Worm (Caenorhabditis elegans) whole organism, young adult: Measurements from ENCODE around the gene C05D12.7.
A peak's percentile ranks its signal among the peaks of the same experiment; 100 is the strongest.

Experiments used
- B0261.1 ChIP-seq: sonication (generic microtip); optimal IDR thresholded peaks from 2 replicates; lab custom pipeline; 2016; ENCODE audit warnings: mild to moderate bottlenecking, missing genetic modification characterization, moderate library complexity, missing compliant biosample characterization
- B0336.3 ChIP-seq: fragments of 200-800 bp; sonication (Bioruptor generic); IDR thresholded peaks from 2 replicates; pipeline ENCODE4 v1.3.6; 2022; ENCODE audit warnings: missing genetic modification characterization, missing compliant biosample characterization
- C06A6.2 ChIP-seq: fragments of 200-800 bp; sonication (Bioruptor generic); conservative IDR thresholded peaks from 2 replicates; pipeline ENCODE4 v1.3.6; 2022; ENCODE audit warnings: missing genetic modification characterization, missing compliant biosample characterization
- F37B4.10 ChIP-seq: fragments of 200-800 bp; sonication (Bioruptor generic); IDR thresholded peaks from 2 replicates; pipeline ENCODE4 v1.3.6; 2022; ENCODE audit warnings: missing genetic modification characterization, missing compliant biosample characterization
- F49E8.2 ChIP-seq: sonication (generic microtip); optimal IDR thresholded peaks from 3 replicates; lab custom pipeline; 2017; ENCODE audit warnings: missing genetic modification characterization, mild to moderate bottlenecking, missing compliant biosample characterization, antibody characterized with exemption, moderate library complexity; ENCODE audit not compliant: insufficient read depth
- F55B11.4 ChIP-seq: sonication (generic microtip); optimal IDR thresholded peaks from 2 replicates; lab custom pipeline; 2016; ENCODE audit warnings: missing compliant biosample characterization, missing genetic modification characterization, borderline replicate concordance; ENCODE audit not compliant: insufficient read depth
- F57A8.1 ChIP-seq: fragments of 200-800 bp; sonication (Bioruptor generic); optimal IDR thresholded peaks from 2 replicates; lab custom pipeline; 2018; ENCODE audit warnings: mild to moderate bottlenecking, missing genetic modification characterization, moderate library complexity, missing compliant biosample characterization
- K12H6.12 ChIP-seq: fragments of 200-800 bp; sonication (Bioruptor generic); optimal IDR thresholded peaks from 2 replicates; lab custom pipeline; 2018; ENCODE audit warnings: mild to moderate bottlenecking, missing genetic modification characterization, missing compliant biosample characterization
- T07F8.4 ChIP-seq: sonication (generic microtip); optimal IDR thresholded peaks from 2 replicates; lab custom pipeline; 2016; ENCODE audit warnings: mild to moderate bottlenecking, missing genetic modification characterization, moderate library complexity, missing compliant biosample characterization
- Y67H2A.10 ChIP-seq: fragments of 200-800 bp; sonication (Bioruptor generic); conservative IDR thresholded peaks from 2 replicates; pipeline ENCODE4 v1.3.6; 2022; ENCODE audit warnings: missing genetic modification reagents, missing genetic modification characterization, missing compliant biosample characterization
- Y95B8A.8 ChIP-seq: fragments of 200-800 bp; sonication (Bioruptor generic); IDR thresholded peaks from 2 replicates; pipeline ENCODE4 v1.3.6; 2022; ENCODE audit warnings: missing genetic modification reagents, missing genetic modification characterization, missing compliant biosample characterization
- akir-1 ChIP-seq: fragments of 200-800 bp; sonication (Bioruptor generic); optimal IDR thresholded peaks from 2 replicates; lab custom pipeline; 2018; ENCODE audit warnings: mild to moderate bottlenecking, missing genetic modification characterization, moderate library complexity, missing compliant biosample characterization
- attf-3 ChIP-seq: fragments of 200-800 bp; sonication (Bioruptor generic); conservative IDR thresholded peaks from 2 replicates; pipeline ENCODE4 v1.3.6; 2022; ENCODE audit warnings: missing genetic modification reagents, missing genetic modification characterization, missing compliant biosample characterization
- attf-6 ChIP-seq: fragments of 200-800 bp; sonication (Bioruptor generic); IDR thresholded peaks from 2 replicates; pipeline ENCODE4 v1.3.6; 2022; ENCODE audit warnings: missing genetic modification reagents, missing genetic modification characterization, missing compliant biosample characterization
- cebp-1 ChIP-seq, 2 experiments: fragments of 200-800 bp in 1 of 2; sonication (Bioruptor generic) in 1 of 2; sonication (generic microtip) in 1 of 2; IDR thresholded peaks in 1 of 2; optimal IDR thresholded peaks in 1 of 2; 2 replicates each; pipeline versions ENCODE4 v1.3.6 to Lab custom; 2017 to 2022; ENCODE audit warnings: missing compliant biosample characterization in 2 of 2, missing genetic modification characterization in 2 of 2, mild to moderate bottlenecking in 1 of 2, missing genetic modification reagents in 1 of 2, moderate library complexity in 1 of 2
- cebp-2 ChIP-seq: fragments of 200-800 bp; sonication (Bioruptor generic); IDR thresholded peaks from 2 replicates; pipeline ENCODE4 v1.3.6; 2022; ENCODE audit warnings: missing genetic modification characterization, missing compliant biosample characterization
- egl-18 ChIP-seq: fragments of 200-800 bp; sonication (Bioruptor generic); IDR thresholded peaks from 2 replicates; pipeline ENCODE4 v1.3.6; 2022; ENCODE audit warnings: missing genetic modification reagents, missing genetic modification characterization, missing compliant biosample characterization
- fkh-3 ChIP-seq: sonication (generic microtip); optimal IDR thresholded peaks from 2 replicates; lab custom pipeline; 2016; ENCODE audit warnings: mild to moderate bottlenecking, missing genetic modification characterization, missing compliant biosample characterization
- hmg-20 ChIP-seq: fragments of 200-800 bp; sonication (Bioruptor generic); IDR thresholded peaks from 2 replicates; pipeline ENCODE4 v1.3.6; 2022; ENCODE audit warnings: missing genetic modification reagents, missing genetic modification characterization, missing compliant biosample characterization
- let-526 ChIP-seq: fragments of 200-800 bp; sonication (Bioruptor generic); IDR thresholded peaks from 2 replicates; pipeline ENCODE4 v1.3.6; 2022; ENCODE audit warnings: missing genetic modification reagents, missing genetic modification characterization, missing compliant biosample characterization
- lin-26 ChIP-seq: fragments of 200-800 bp; sonication (Bioruptor generic); IDR thresholded peaks from 2 replicates; pipeline ENCODE4 v1.3.6; 2022; ENCODE audit warnings: missing genetic modification reagents, missing genetic modification characterization, missing compliant biosample characterization
- lin-40 ChIP-seq: sonication (generic microtip); optimal IDR thresholded peaks from 2 replicates; lab custom pipeline; 2016; ENCODE audit warnings: missing genetic modification characterization, mild to moderate bottlenecking, missing compliant biosample characterization, missing genotype, missing genetic modification reagents
- lsl-1 ChIP-seq: fragments of 200-800 bp; sonication (Bioruptor generic); optimal IDR thresholded peaks from 2 replicates; lab custom pipeline; 2018; ENCODE audit warnings: mild to moderate bottlenecking, missing genetic modification characterization, moderate library complexity, missing compliant biosample characterization
- madf-3 ChIP-seq: fragments of 200-800 bp; sonication (Bioruptor generic); IDR thresholded peaks from 2 replicates; pipeline ENCODE4 v1.3.6; 2022; ENCODE audit warnings: missing genetic modification reagents, missing genetic modification characterization, missing compliant biosample characterization
- mcd-1 ChIP-seq: fragments of 200-800 bp; sonication (Bioruptor generic); IDR thresholded peaks from 2 replicates; pipeline ENCODE4 v1.3.6; 2022; ENCODE audit warnings: missing genetic modification reagents, missing genetic modification characterization, missing compliant biosample characterization
- nfyb-1 ChIP-seq: fragments of 200-800 bp; sonication (Bioruptor generic); IDR thresholded peaks from 2 replicates; pipeline ENCODE4 v1.3.6; 2022; ENCODE audit warnings: missing genetic modification reagents, missing genetic modification characterization, missing compliant biosample characterization
- nhr-90 ChIP-seq: sonication (generic microtip); optimal IDR thresholded peaks from 2 replicates; lab custom pipeline; 2016; ENCODE audit warnings: missing genotype, mild to moderate bottlenecking, missing genetic modification characterization, missing compliant biosample characterization
- sdz-38 ChIP-seq: sonication (generic microtip); optimal IDR thresholded peaks from 2 replicates; lab custom pipeline; 2016; ENCODE audit warnings: missing genotype, missing genetic modification characterization, missing compliant biosample characterization
- snpc-4 ChIP-seq, 5 experiments: fragments of 150-350 bp in 1 of 5; sonication (generic microtip) in 4 of 5; optimal IDR thresholded peaks; 2 replicates each; lab custom pipeline; 2014 to 2018; ENCODE audit warnings: missing genetic modification characterization in 5 of 5, missing biosample characterization in 3 of 5, antibody characterized with exemption in 2 of 5, mild to moderate bottlenecking in 2 of 5, missing compliant biosample characterization in 2 of 5, missing genotype in 2 of 5, moderate library complexity in 2 of 5, missing genetic modification reagents in 1 of 5
- tbp1 ChIP-seq: fragments of 200-800 bp; sonication (Bioruptor generic); optimal IDR thresholded peaks from 2 replicates; lab custom pipeline; 2018; ENCODE audit warnings: mild to moderate bottlenecking, missing genetic modification characterization, missing compliant biosample characterization
- tlf-1 ChIP-seq: fragments of 200-800 bp; sonication (Bioruptor generic); optimal IDR thresholded peaks from 2 replicates; lab custom pipeline; 2018; ENCODE audit warnings: mild to moderate bottlenecking, missing genetic modification characterization, missing compliant biosample characterization
- xnd-1 ChIP-seq: sonication (generic microtip); optimal IDR thresholded peaks from 2 replicates; lab custom pipeline; 2016; ENCODE audit warnings: missing genotype, missing genetic modification reagents, missing genetic modification characterization, missing compliant biosample characterization
- zfh-2 ChIP-seq: fragments of 200-800 bp; sonication (Bioruptor generic); conservative IDR thresholded peaks from 2 replicates; pipeline ENCODE4 v1.3.6; 2022; ENCODE audit warnings: missing genetic modification reagents, missing genetic modification characterization, missing compliant biosample characterization
- ztf-3 ChIP-seq: fragments of 200-800 bp; sonication (Bioruptor generic); optimal IDR thresholded peaks from 2 replicates; lab custom pipeline; 2018; ENCODE audit warnings: mild to moderate bottlenecking, missing genetic modification characterization, missing compliant biosample characterization
- ztf-6 ChIP-seq: fragments of 200-800 bp; sonication (Bioruptor generic); IDR thresholded peaks from 2 replicates; pipeline ENCODE4 v1.3.6; 2022; ENCODE audit warnings: missing genetic modification reagents, missing genetic modification characterization, missing compliant biosample characterization

The C05D12.7 gene

ce11 chrII:11398787-11399186 lies 11.1 kb upstream of the C05D12.7 start:
- peak; percentile 60 for TF ChIP-seq zfh-2 (GFP tag; lab: Robert Waterston, UW)
- TF ChIP-seq let-526 (GFP tag; lab: Robert Waterston, UW): no peak
- no peak for TF ChIP-seq F57A8.1 (GFP tag; lab: Kevin White, UChicago)
- no peak for TF ChIP-seq hmg-20
- no peak for TF ChIP-seq ztf-3 (GFP tag; lab: Kevin White, UChicago)

ce11 chrII:11400386-11400785 lies 9.5 kb upstream of the C05D12.7 start:
- no peak for TF ChIP-seq fkh-3 (tag; lab: Kevin White, UChicago)
- no peak for TF ChIP-seq lsl-1 (GFP tag; lab: Kevin White, UChicago)
- no peak for TF ChIP-seq mcd-1 (GFP tag; lab: Robert Waterston, UW)
- no peak for TF ChIP-seq madf-3 (GFP tag; lab: Robert Waterston, UW)
- TF ChIP-seq ztf-6 (GFP tag; lab: Robert Waterston, UW): no peak
- no peak for TF ChIP-seq lin-40 (tag; lab: Kevin White, UChicago)
- TF ChIP-seq F49E8.2: no peak
- TF ChIP-seq hmg-20: no peak
- TF ChIP-seq tlf-1 (GFP tag; lab: Kevin White, UChicago): no peak
- no peak for TF ChIP-seq attf-3 (GFP tag; lab: Robert Waterston, UW)
- TF ChIP-seq T07F8.4 (tag; lab: Kevin White, UChicago): no peak
- no peak for TF ChIP-seq C06A6.2
- TF ChIP-seq akir-1 (GFP tag; lab: Kevin White, UChicago): no peak
- TF ChIP-seq B0261.1 (tag; lab: Kevin White, UChicago): no peak
- TF ChIP-seq F37B4.10 (GFP tag; lab: Robert Waterston, UW): no peak
- no peak for TF ChIP-seq F55B11.4
- no peak for TF ChIP-seq sdz-38 (tag; lab: Kevin White, UChicago)
- TF ChIP-seq B0336.3 (GFP tag; lab: Robert Waterston, UW): no peak
- no peak for TF ChIP-seq tbp1
- TF ChIP-seq attf-6 (GFP tag; lab: Robert Waterston, UW): no peak

- TF ChIP-seq nfyb-1 (GFP tag; lab: Robert Waterston, UW): no peak
- TF ChIP-seq ztf-6 (GFP tag; lab: Robert Waterston, UW): no peak
- no peak for TF ChIP-seq K12H6.12 (tag; lab: Kevin White, UChicago)
- no peak for TF ChIP-seq T07F8.4 (tag; lab: Kevin White, UChicago)
- no peak for TF ChIP-seq cebp-1 (GFP tag; IDR thresholded peaks at IDR 0.05; lab: Robert Waterston, UW)
- no peak for TF ChIP-seq cebp-1 (tag; optimal IDR thresholded peaks at IDR 0.05; lab: Kevin White, UChicago)
- no peak for TF ChIP-seq attf-3 (GFP tag; lab: Robert Waterston, UW)
These were observed 5.8 kb downstream of the C05D12.7 start, which contains the start of gene C05D12.1 for ce11 chrII:11415672-11416071. Gene C05D12.1 (minus strand): TSS chrII:11415772.

ce11 chrII:11417999-11418398 lies 8.1 kb downstream of the C05D12.7 start, which contains the start of gene C05D12.2:
Gene C05D12.2 (plus strand): TSS chrII:11418299.
- TF ChIP-seq nhr-90 (tag; lab: Kevin White, UChicago) (no peak), B0336.3 (GFP tag; lab: Robert Waterston, UW) (no peak), snpc-4 (GFP tag; optimal IDR thresholded peaks at IDR 0.05; lab: Kevin White, UChicago) (no peak), snpc-4 (tag; optimal IDR thresholded peaks at IDR 0.05; lab: Kevin White, UChicago) (no peak), lin-26 (GFP tag; lab: Robert Waterston, UW) (no peak), Y95B8A.8 (no peak), cebp-2 (GFP tag; lab: Robert Waterston, UW) (no peak), mcd-1 (GFP tag; lab: Robert Waterston, UW) (no peak), xnd-1 (tag; lab: Kevin White, UChicago) (no peak), Y67H2A.10 (GFP tag; lab: Robert Waterston, UW) (no peak), egl-18 (GFP tag; lab: Robert Waterston, UW) (no peak)
